Worm (Caenorhabditis elegans) whole organism, young adult: ENCODE data around the gene tbc-17.
A peak's percentile ranks its signal among the peaks of the same experiment; 100 is the strongest.

Experiments
- B0261.1 ChIP-seq: sonication (generic microtip); optimal IDR thresholded peaks from 2 replicates; lab custom pipeline; 2016; ENCODE audit warnings: mild to moderate bottlenecking, missing genetic modification characterization, moderate library complexity, missing compliant biosample characterization
- D2030.7 ChIP-seq: fragments of 200-800 bp; sonication (Bioruptor generic); IDR thresholded peaks from 2 replicates; pipeline ENCODE4 v1.3.6; 2022; ENCODE audit warnings: missing genetic modification reagents, missing genetic modification characterization, missing compliant biosample characterization
- F10E7.11 ChIP-seq: sonication (generic microtip); optimal IDR thresholded peaks from 2 replicates; lab custom pipeline; 2017; ENCODE audit warnings: mild to moderate bottlenecking, missing genetic modification characterization, moderate library complexity, missing compliant biosample characterization
- F22D6.2 ChIP-seq: sonication (generic microtip); optimal IDR thresholded peaks from 2 replicates; lab custom pipeline; 2016; ENCODE audit warnings: mild to moderate bottlenecking, missing genetic modification characterization, missing compliant biosample characterization
- F23B12.7 ChIP-seq: sonication (generic microtip); optimal IDR thresholded peaks from 2 replicates; lab custom pipeline; 2017; ENCODE audit warnings: missing genetic modification characterization, mild to moderate bottlenecking, missing compliant biosample characterization, antibody characterized with exemption, moderate library complexity; ENCODE audit not compliant: insufficient read depth
- F49E8.2 ChIP-seq: sonication (generic microtip); optimal IDR thresholded peaks from 3 replicates; lab custom pipeline; 2017; ENCODE audit warnings: missing genetic modification characterization, mild to moderate bottlenecking, missing compliant biosample characterization, antibody characterized with exemption, moderate library complexity; ENCODE audit not compliant: insufficient read depth
- F52B5.7 ChIP-seq: sonication (generic microtip); optimal IDR thresholded peaks from 2 replicates; lab custom pipeline; 2016; ENCODE audit warnings: mild to moderate bottlenecking, missing genetic modification characterization, missing compliant biosample characterization
- F57A8.1 ChIP-seq: fragments of 200-800 bp; sonication (Bioruptor generic); optimal IDR thresholded peaks from 2 replicates; lab custom pipeline; 2018; ENCODE audit warnings: mild to moderate bottlenecking, missing genetic modification characterization, moderate library complexity, missing compliant biosample characterization
- T07F8.4 ChIP-seq: sonication (generic microtip); optimal IDR thresholded peaks from 2 replicates; lab custom pipeline; 2016; ENCODE audit warnings: mild to moderate bottlenecking, missing genetic modification characterization, moderate library complexity, missing compliant biosample characterization
- Y56A3A.18 ChIP-seq: fragments of 200-800 bp; sonication (Bioruptor generic); IDR thresholded peaks from 2 replicates; pipeline ENCODE4 v1.3.6; 2022; ENCODE audit warnings: missing genetic modification reagents, missing genetic modification characterization, missing compliant biosample characterization
- aptf-3 ChIP-seq: fragments of 200-800 bp; sonication (Bioruptor generic); IDR thresholded peaks from 2 replicates; pipeline ENCODE4 v1.3.6; 2022; ENCODE audit warnings: missing genetic modification characterization, missing compliant biosample characterization
- bed-1 ChIP-seq: fragments of 200-800 bp; sonication (Bioruptor generic); IDR thresholded peaks from 2 replicates; pipeline ENCODE4 v1.3.6; 2022; ENCODE audit warnings: missing genetic modification reagents, missing genetic modification characterization, missing compliant biosample characterization
- ceh-27 ChIP-seq: fragments of 200-800 bp; sonication (Bioruptor generic); optimal IDR thresholded peaks from 2 replicates; lab custom pipeline; 2018; ENCODE audit warnings: mild to moderate bottlenecking, missing genetic modification characterization, moderate library complexity, missing compliant biosample characterization
- ceh-40 ChIP-seq: fragments of 200-800 bp; sonication (Bioruptor generic); IDR thresholded peaks from 2 replicates; pipeline ENCODE4 v1.3.6; 2022; ENCODE audit warnings: missing genetic modification characterization, missing compliant biosample characterization
- dpl-1 ChIP-seq: fragments of 150-350 bp; optimal IDR thresholded peaks from 2 replicates; lab custom pipeline; 2014; ENCODE audit warnings: missing biosample characterization, missing genetic modification reagents, missing genetic modification characterization
- egrh-3 ChIP-seq: fragments of 200-800 bp; sonication (Bioruptor generic); IDR thresholded peaks from 2 replicates; pipeline ENCODE4 v1.3.6; 2022; ENCODE audit warnings: missing genetic modification reagents, missing genetic modification characterization, missing compliant biosample characterization
- gei-17 ChIP-seq: fragments of 200-800 bp; sonication (Bioruptor generic); optimal IDR thresholded peaks from 2 replicates; lab custom pipeline; 2018; ENCODE audit warnings: mild to moderate bottlenecking, missing genetic modification characterization, missing compliant biosample characterization
- hlh-26 ChIP-seq: fragments of 200-800 bp; sonication (Bioruptor generic); conservative IDR thresholded peaks from 2 replicates; pipeline ENCODE4 v1.3.6; 2022; ENCODE audit warnings: missing genetic modification reagents, missing genetic modification characterization, missing compliant biosample characterization
- hmg-1.2 ChIP-seq: fragments of 200-800 bp; sonication (Bioruptor generic); IDR thresholded peaks from 2 replicates; pipeline ENCODE4 v1.3.6; 2022; ENCODE audit warnings: missing genetic modification reagents, missing genetic modification characterization, missing compliant biosample characterization
- hmg-20 ChIP-seq: fragments of 200-800 bp; sonication (Bioruptor generic); IDR thresholded peaks from 2 replicates; pipeline ENCODE4 v1.3.6; 2022; ENCODE audit warnings: missing genetic modification reagents, missing genetic modification characterization, missing compliant biosample characterization
- let-526 ChIP-seq: fragments of 200-800 bp; sonication (Bioruptor generic); IDR thresholded peaks from 2 replicates; pipeline ENCODE4 v1.3.6; 2022; ENCODE audit warnings: missing genetic modification reagents, missing genetic modification characterization, missing compliant biosample characterization
- lin-26 ChIP-seq: fragments of 200-800 bp; sonication (Bioruptor generic); IDR thresholded peaks from 2 replicates; pipeline ENCODE4 v1.3.6; 2022; ENCODE audit warnings: missing genetic modification reagents, missing genetic modification characterization, missing compliant biosample characterization
- lsy-27 ChIP-seq: sonication (generic microtip); optimal IDR thresholded peaks from 2 replicates; lab custom pipeline; 2017; ENCODE audit warnings: missing genetic modification characterization, mild to moderate bottlenecking, missing compliant biosample characterization, antibody characterized with exemption, missing genotype, borderline replicate concordance; ENCODE audit not compliant: insufficient read depth
- madf-3 ChIP-seq: fragments of 200-800 bp; sonication (Bioruptor generic); IDR thresholded peaks from 2 replicates; pipeline ENCODE4 v1.3.6; 2022; ENCODE audit warnings: missing genetic modification reagents, missing genetic modification characterization, missing compliant biosample characterization
- mcd-1 ChIP-seq: fragments of 200-800 bp; sonication (Bioruptor generic); IDR thresholded peaks from 2 replicates; pipeline ENCODE4 v1.3.6; 2022; ENCODE audit warnings: missing genetic modification reagents, missing genetic modification characterization, missing compliant biosample characterization
- nhr-120 ChIP-seq: fragments of 200-800 bp; sonication (Bioruptor generic); IDR thresholded peaks from 2 replicates; pipeline ENCODE4 v1.3.6; 2022; ENCODE audit warnings: missing genetic modification characterization, missing compliant biosample characterization
- nhr-80 ChIP-seq: sonication (generic microtip); optimal IDR thresholded peaks from 2 replicates; lab custom pipeline; 2016; ENCODE audit warnings: missing genetic modification characterization, missing compliant biosample characterization
- pbrm-1 ChIP-seq: fragments of 200-800 bp; sonication (Bioruptor generic); IDR thresholded peaks from 2 replicates; pipeline ENCODE4 v1.3.6; 2022; ENCODE audit warnings: missing genetic modification reagents, missing genetic modification characterization, missing compliant biosample characterization
- repo-1 ChIP-seq: sonication (generic microtip); optimal IDR thresholded peaks from 2 replicates; lab custom pipeline; 2017; ENCODE audit warnings: mild to moderate bottlenecking, missing genetic modification characterization, missing compliant biosample characterization
- rpc-1 ChIP-seq, 2 experiments: fragments of 150-350 bp in 1 of 2; sonication (generic microtip) in 1 of 2; optimal IDR thresholded peaks; 2 replicates each; lab custom pipeline; 2014 to 2018; ENCODE audit warnings: missing biosample characterization in 1 of 2, missing genetic modification characterization in 1 of 2, missing genetic modification reagents in 1 of 2, missing genotype in 1 of 2
- tbp1 ChIP-seq: fragments of 200-800 bp; sonication (Bioruptor generic); optimal IDR thresholded peaks from 2 replicates; lab custom pipeline; 2018; ENCODE audit warnings: mild to moderate bottlenecking, missing genetic modification characterization, missing compliant biosample characterization
- xnd-1 ChIP-seq: sonication (generic microtip); optimal IDR thresholded peaks from 2 replicates; lab custom pipeline; 2016; ENCODE audit warnings: missing genotype, missing genetic modification reagents, missing genetic modification characterization, missing compliant biosample characterization
- zfh-2 ChIP-seq: fragments of 200-800 bp; sonication (Bioruptor generic); conservative IDR thresholded peaks from 2 replicates; pipeline ENCODE4 v1.3.6; 2022; ENCODE audit warnings: missing genetic modification reagents, missing genetic modification characterization, missing compliant biosample characterization
- ztf-28 ChIP-seq: fragments of 200-800 bp; sonication (Bioruptor generic); IDR thresholded peaks from 2 replicates; pipeline ENCODE4 v1.3.6; 2022; ENCODE audit warnings: missing genetic modification reagents, missing genetic modification characterization, missing compliant biosample characterization
- ztf-3 ChIP-seq: fragments of 200-800 bp; sonication (Bioruptor generic); optimal IDR thresholded peaks from 2 replicates; lab custom pipeline; 2018; ENCODE audit warnings: mild to moderate bottlenecking, missing genetic modification characterization, missing compliant biosample characterization

Gene tbc-17

DNA sequence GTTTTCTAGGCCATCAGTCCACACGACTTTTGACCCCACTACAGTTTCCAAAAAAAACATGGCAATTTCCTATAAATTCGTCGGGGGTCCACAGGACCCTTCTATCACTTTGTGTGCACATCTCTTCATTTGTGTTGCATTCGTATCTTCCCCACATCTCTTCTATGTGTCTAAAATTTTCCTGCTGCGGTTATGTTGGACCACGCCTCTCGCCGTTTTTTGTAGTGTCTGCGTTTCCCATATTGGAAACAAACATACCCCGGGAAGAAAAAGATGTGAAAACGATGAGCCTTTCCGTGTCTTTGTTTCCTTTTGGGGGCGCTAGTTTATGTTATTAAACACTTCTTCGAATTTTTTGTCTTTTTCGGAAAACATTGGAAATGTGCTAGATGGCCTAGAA lies 32.3 kb upstream of the tbc-17 start:
- TF ChIP-seq ceh-27 (GFP tag; lab: Kevin White, UChicago), result peak; percentile 15
- TF ChIP-seq nhr-80 (tag; lab: Kevin White, UChicago), result no peak

DNA sequence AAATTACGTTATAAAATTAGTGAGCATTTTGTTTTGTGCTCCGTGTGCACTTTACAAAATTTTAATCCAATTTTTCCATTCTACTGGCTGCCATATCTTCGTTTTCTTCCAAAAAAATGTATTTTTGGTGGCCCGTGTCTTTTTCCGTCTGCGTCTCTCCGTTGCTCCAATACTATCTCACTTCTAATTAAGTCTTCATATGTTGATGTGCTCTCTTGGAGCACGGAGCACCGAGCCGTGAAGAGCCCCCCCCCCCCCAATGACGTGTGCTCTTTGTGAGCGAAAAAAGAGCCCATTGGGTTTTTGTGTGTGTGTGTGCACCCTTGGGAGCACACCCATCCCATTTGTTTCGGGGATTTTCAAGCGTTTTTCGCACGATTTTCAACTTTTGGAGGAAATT lies 29.2 kb upstream of the tbc-17 start:
- TF ChIP-seq F10E7.11, result no peak
- TF ChIP-seq ceh-40 (GFP tag; lab: Robert Waterston, UW), result no peak
- peak; percentile 11 for TF ChIP-seq ceh-27 (GFP tag; lab: Kevin White, UChicago)
- peak; percentile 44; the same call in 1 of the 2 replicates for TF ChIP-seq hmg-1.2 (GFP tag; lab: Robert Waterston, UW)
- TF ChIP-seq zfh-2 (GFP tag; lab: Robert Waterston, UW), result peak; percentile 34; the same call in 1 of the 2 replicates

ce11 chrII:12666042-12666441 lies 28.2 kb upstream of the tbc-17 start:
- TF ChIP-seq ceh-27 (GFP tag; lab: Kevin White, UChicago) (no peak), let-526 (no peak), dpl-1 (GFP tag; lab: Kevin White, UChicago) (no peak), F23B12.7 (no peak), zfh-2 (GFP tag; lab: Robert Waterston, UW) (peak; percentile 61), nhr-120 (no peak), mcd-1 (GFP tag; lab: Robert Waterston, UW) (0 out of 2 replicates have a peak, but pooled peaks have one; percentile 23), aptf-3 (GFP tag; lab: Robert Waterston, UW) (no peak), F22D6.2 (tag; lab: Kevin White, UChicago) (no peak), tbp1 (GFP tag; lab: Kevin White, UChicago) (peak; percentile 0)
- TF ChIP-seq, all 124 proteins: peak for 3

DNA sequence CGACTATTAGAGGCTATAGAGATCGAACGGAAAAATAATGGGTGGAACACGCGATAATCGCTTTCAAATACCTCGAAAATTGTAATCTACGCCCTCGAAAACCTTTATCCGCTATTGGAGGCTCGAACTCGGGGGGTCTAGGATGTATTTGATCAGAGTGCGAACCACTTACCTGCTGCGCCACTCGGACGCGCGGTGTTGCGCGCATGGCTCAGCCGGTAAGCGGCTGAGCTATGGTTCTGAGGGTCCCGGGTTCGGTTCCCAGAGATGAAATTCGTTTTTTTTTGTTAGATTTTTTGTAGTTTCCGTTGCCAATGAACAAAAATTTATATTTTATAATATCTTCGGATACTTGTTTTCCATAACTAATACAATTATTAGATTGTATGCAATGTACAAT lies 26.1 kb upstream of the tbc-17 start:
- no peak for TF ChIP-seq madf-3 (GFP tag; lab: Robert Waterston, UW)
- peak; percentile 51; the same call in 1 of the 2 replicates for TF ChIP-seq egrh-3 (GFP tag; lab: Robert Waterston, UW)
- TF ChIP-seq D2030.7 (GFP tag; lab: Robert Waterston, UW), result peak; percentile 63
- TF ChIP-seq tbp1 (GFP tag; lab: Kevin White, UChicago), result peak; percentile 77
- TF ChIP-seq bed-1, result no peak
- TF ChIP-seq lin-26 (GFP tag; lab: Robert Waterston, UW), result no peak
- TF ChIP-seq rpc-1 (optimal IDR thresholded peaks at IDR 0.05; lab: Kevin White, UChicago), result no peak
- TF ChIP-seq rpc-1 (tag; optimal IDR thresholded peaks at IDR 0.05; lab: Kevin White, UChicago), result peak; percentile 54
- TF ChIP-seq gei-17 (GFP tag; lab: Kevin White, UChicago), result no peak
- no peak for TF ChIP-seq F49E8.2
- TF ChIP-seq Y56A3A.18 (GFP tag; lab: Robert Waterston, UW), result no peak
- TF ChIP-seq ztf-28, result peak; percentile 90
- TF ChIP-seq pbrm-1 (GFP tag; lab: Robert Waterston, UW), result peak; percentile 41; the same call in 1 of the 2 replicates
- peak; percentile 45 for TF ChIP-seq mcd-1 (GFP tag; lab: Robert Waterston, UW)
- TF ChIP-seq zfh-2 (GFP tag; lab: Robert Waterston, UW), result 0 out of 2 replicates have a peak, but pooled peaks have one; percentile 33

ce11 chrII:12668874-12669273 lies 25.3 kb upstream of the tbc-17 start:
- TF ChIP-seq repo-1 (tag; lab: Kevin White, UChicago) (no peak), ceh-40 (GFP tag; lab: Robert Waterston, UW) (no peak), hmg-20 (no peak), lin-26 (GFP tag; lab: Robert Waterston, UW) (peak; percentile 54; the same call in 1 of the 2 replicates), lsy-27 (tag; lab: Kevin White, UChicago) (no peak), madf-3 (GFP tag; lab: Robert Waterston, UW) (no peak), B0261.1 (no peak), F52B5.7 (tag; lab: Kevin White, UChicago) (no peak), F57A8.1 (no peak), T07F8.4 (tag; lab: Kevin White, UChicago) (no peak), ztf-3 (GFP tag; lab: Kevin White, UChicago) (no peak), xnd-1 (tag; lab: Kevin White, UChicago) (no peak), hlh-26 (GFP tag; lab: Robert Waterston, UW) (no peak), zfh-2 (GFP tag; lab: Robert Waterston, UW) (peak; percentile 72)
